Worm (Caenorhabditis elegans): ENCODE measurements around the gene srr-10.

The srr-10 gene

ce11 chrV:7777098-7777497 lies 41.7 kb downstream of the srr-10 start, which contains the start of gene C26F1.3:
Gene C26F1.3 (plus strand): TSS chrV:7777300.
- TF ChIP-seq unc-62 (GFP tag; optimal IDR thresholded peaks at IDR 0.05) = no peak
- TF ChIP-seq mep-1 (tag; optimal IDR thresholded peaks at IDR 0.05) = no peak
- TF ChIP-seq nhr-2 (tag; optimal IDR thresholded peaks at IDR 0.05) = no peak
- TF ChIP-seq ceh-43 (GFP tag; optimal IDR thresholded peaks at IDR 0.05) = no peak
- no peak for TF ChIP-seq hlh-1 (tag; optimal IDR thresholded peaks at IDR 0.05)
- no peak for TF ChIP-seq ham-2 (GFP tag; optimal IDR thresholded peaks at IDR 0.05)
- no peak for TF ChIP-seq cnd-1 (tag; optimal IDR thresholded peaks at IDR 0.05)
- TF ChIP-seq nhr-237 (tag; optimal IDR thresholded peaks at IDR 0.05) = no peak
- no peak for TF ChIP-seq blmp-1 (tag; optimal IDR thresholded peaks at IDR 0.05)
- no peak for TF ChIP-seq nhr-28 (tag; optimal IDR thresholded peaks at IDR 0.05)
- no peak for TF ChIP-seq unc-120 (tag; optimal IDR thresholded peaks at IDR 0.05; ENCODE audit: poor library complexity, severe bottlenecking)
- TF ChIP-seq ces-1 (GFP tag; optimal IDR thresholded peaks at IDR 0.05) = no peak
- no peak for TF ChIP-seq nhr-12 (tag; optimal IDR thresholded peaks at IDR 0.05)
- no peak for TF ChIP-seq drap-1 (GFP tag; optimal IDR thresholded peaks at IDR 0.05)
- TF ChIP-seq lsy-2 (tag; optimal IDR thresholded peaks at IDR 0.05) = no peak
- TF ChIP-seq nhr-76 (tag; optimal IDR thresholded peaks at IDR 0.05) = no peak

- TF ChIP-seq ces-1 (GFP tag; optimal IDR thresholded peaks at IDR 0.05) = no peak
- TF ChIP-seq M03D4.4 (tag; optimal IDR thresholded peaks at IDR 0.05) = no peak
- TF ChIP-seq ham-2 (GFP tag; optimal IDR thresholded peaks at IDR 0.05) = no peak
- TF ChIP-seq nhr-237 (tag; optimal IDR thresholded peaks at IDR 0.05) = no peak
- no peak for TF ChIP-seq mls-2 (tag; optimal IDR thresholded peaks at IDR 0.05)
- no peak for TF ChIP-seq nhr-28 (tag; optimal IDR thresholded peaks at IDR 0.05)
- no peak for TF ChIP-seq bed-3 (GFP tag; optimal IDR thresholded peaks at IDR 0.05)
- TF ChIP-seq mep-1 (tag; optimal IDR thresholded peaks at IDR 0.05) = no peak
- no peak for TF ChIP-seq ceh-83 (GFP tag; optimal IDR thresholded peaks at IDR 0.05)
- TF ChIP-seq drap-1 (GFP tag; optimal IDR thresholded peaks at IDR 0.05) = no peak
Observed at ce11 chrV:7778999-7779398, 43.6 kb downstream of the srr-10 start.

- TF ChIP-seq bed-3 (GFP tag; optimal IDR thresholded peaks at IDR 0.05) = no peak
- no peak for TF ChIP-seq nhr-28 (tag; optimal IDR thresholded peaks at IDR 0.05)
- TF ChIP-seq ztf-11 (tag; optimal IDR thresholded peaks at IDR 0.05) = no peak
- TF ChIP-seq ceh-39 (tag; optimal IDR thresholded peaks at IDR 0.05) = no peak
- TF ChIP-seq ham-2 (GFP tag; optimal IDR thresholded peaks at IDR 0.05) = no peak
- no peak for TF ChIP-seq nhr-2 (tag; optimal IDR thresholded peaks at IDR 0.05)
- TF ChIP-seq cnd-1 (tag; optimal IDR thresholded peaks at IDR 0.05) = no peak
- no peak for TF ChIP-seq M03D4.4 (tag; optimal IDR thresholded peaks at IDR 0.05)
- TF ChIP-seq sem-2 (GFP tag; optimal IDR thresholded peaks at IDR 0.05) = no peak
- no peak for TF ChIP-seq lin-13 (tag; optimal IDR thresholded peaks at IDR 0.05)
- TF ChIP-seq drap-1 (GFP tag; optimal IDR thresholded peaks at IDR 0.05) = no peak
- no peak for TF ChIP-seq elt-1 (tag; optimal IDR thresholded peaks at IDR 0.05; ENCODE audit: borderline replicate concordance, insufficient read depth)
- TF ChIP-seq elt-3 (tag; optimal IDR thresholded peaks at IDR 0.05) = no peak
- TF ChIP-seq nhr-237 (tag; optimal IDR thresholded peaks at IDR 0.05) = no peak
- TF ChIP-seq blmp-1 (tag; optimal IDR thresholded peaks at IDR 0.05) = no peak
- no peak for TF ChIP-seq unc-39 (tag; optimal IDR thresholded peaks at IDR 0.05)
Observed at ce11 chrV:7781511-7781910, 46.1 kb downstream of the srr-10 start, which contains the start of gene cyp-32A1. Gene cyp-32A1 (plus strand): TSS chrV:7781811.

ce11 chrV:7785117-7785516 lies 49.7 kb downstream of the srr-10 start, which contains the start of gene C26F1.1:
Gene C26F1.1 (plus strand): TSS chrV:7785417.
- no peak for TF ChIP-seq drap-1 (GFP tag; optimal IDR thresholded peaks at IDR 0.05)
- no peak for TF ChIP-seq mep-1 (tag; optimal IDR thresholded peaks at IDR 0.05)
- no peak for TF ChIP-seq flh-1 (GFP tag; optimal IDR thresholded peaks at IDR 0.05)
- TF ChIP-seq elt-1 (tag; optimal IDR thresholded peaks at IDR 0.05; ENCODE audit: borderline replicate concordance, insufficient read depth) = no peak
- no peak for TF ChIP-seq nhr-237 (tag; optimal IDR thresholded peaks at IDR 0.05)
- TF ChIP-seq pha-4 (tag; optimal IDR thresholded peaks at IDR 0.05) = no peak
- TF ChIP-seq blmp-1 (tag; optimal IDR thresholded peaks at IDR 0.05) = no peak
- no peak for TF ChIP-seq sptf-1 (tag; optimal IDR thresholded peaks at IDR 0.05)
- TF ChIP-seq unc-120 (tag; optimal IDR thresholded peaks at IDR 0.05; ENCODE audit: poor library complexity, severe bottlenecking) = no peak
- no peak for TF ChIP-seq M03D4.4 (tag; optimal IDR thresholded peaks at IDR 0.05)
- TF ChIP-seq ztf-11 (tag; optimal IDR thresholded peaks at IDR 0.05) = no peak
- TF ChIP-seq ceh-43 (GFP tag; optimal IDR thresholded peaks at IDR 0.05) = no peak
- TF ChIP-seq lin-13 (tag; optimal IDR thresholded peaks at IDR 0.05) = no peak
- TF ChIP-seq bed-3 (GFP tag; optimal IDR thresholded peaks at IDR 0.05) = no peak
- TF ChIP-seq nhr-2 (tag; optimal IDR thresholded peaks at IDR 0.05) = no peak
- TF ChIP-seq nhr-28 (tag; optimal IDR thresholded peaks at IDR 0.05) = no peak
- TF ChIP-seq ces-1 (GFP tag; optimal IDR thresholded peaks at IDR 0.05) = no peak
- TF ChIP-seq nhr-12 (tag; optimal IDR thresholded peaks at IDR 0.05) = no peak

ce11 chrV:7785885-7786284 lies 50.5 kb downstream of the srr-10 start:
- no peak for TF ChIP-seq snpc-4 (tag; optimal IDR thresholded peaks at IDR 0.05)
- TF ChIP-seq elt-3 (tag; optimal IDR thresholded peaks at IDR 0.05) = no peak
- no peak for TF ChIP-seq drap-1 (GFP tag; optimal IDR thresholded peaks at IDR 0.05)
- TF ChIP-seq ceh-43 (GFP tag; optimal IDR thresholded peaks at IDR 0.05) = no peak
- no peak for TF ChIP-seq ceh-83 (GFP tag; optimal IDR thresholded peaks at IDR 0.05)
- no peak for TF ChIP-seq sptf-1 (tag; optimal IDR thresholded peaks at IDR 0.05)
- TF ChIP-seq lin-13 (tag; optimal IDR thresholded peaks at IDR 0.05) = no peak
- no peak for TF ChIP-seq nhr-28 (tag; optimal IDR thresholded peaks at IDR 0.05)
- TF ChIP-seq lsy-2 (tag; optimal IDR thresholded peaks at IDR 0.05) = no peak
- TF ChIP-seq elt-1 (tag; optimal IDR thresholded peaks at IDR 0.05; ENCODE audit: borderline replicate concordance, insufficient read depth) = no peak
- TF ChIP-seq nhr-2 (tag; optimal IDR thresholded peaks at IDR 0.05) = no peak
- no peak for TF ChIP-seq nhr-76 (tag; optimal IDR thresholded peaks at IDR 0.05)
- TF ChIP-seq pha-4 (tag; optimal IDR thresholded peaks at IDR 0.05) = no peak
- no peak for TF ChIP-seq flh-1 (GFP tag; optimal IDR thresholded peaks at IDR 0.05)
- TF ChIP-seq mab-5 (tag; optimal IDR thresholded peaks at IDR 0.05) = no peak
- no peak for TF ChIP-seq ham-2 (GFP tag; optimal IDR thresholded peaks at IDR 0.05)
- no peak for TF ChIP-seq lin-32 (GFP tag; optimal IDR thresholded peaks at IDR 0.05)

Data from whole organism, mixed stage, embryonic.